Fruit fly (Drosophila melanogaster) whole organism, prepupa: Measurements from ENCODE around the gene RpS7.

Experiments used
- Blimp-1 ChIP-seq: fragments of 200-800 bp; sonication (Bioruptor generic); optimal IDR thresholded peaks from 3 replicates; lab custom pipeline; 2017; ENCODE audit warnings: missing biosample characterization, missing genetic modification characterization, mild to moderate bottlenecking, moderate library complexity, missing genetic modification reagents
- CG10631 ChIP-seq: fragments of 200-800 bp; sonication (Bioruptor generic); optimal IDR thresholded peaks from 2 replicates; lab custom pipeline; 2016; ENCODE audit warnings: missing biosample characterization, missing genetic modification characterization
- CG10669 ChIP-seq: fragments of 200-800 bp; sonication (Bioruptor generic); optimal IDR thresholded peaks from 3 replicates; lab custom pipeline; 2018; ENCODE audit warnings: missing biosample characterization, mild to moderate bottlenecking, missing genetic modification characterization, moderate library complexity
- CG11294 ChIP-seq: fragments of 200-800 bp; sonication (Bioruptor generic); IDR thresholded peaks from 2 replicates; pipeline ENCODE4 v1.3.6; 2022; ENCODE audit warnings: missing biosample characterization, missing genetic modification characterization
- CG11762 ChIP-seq: fragments of 200-800 bp; sonication (Bioruptor generic); optimal IDR thresholded peaks from 3 replicates; lab custom pipeline; 2016; ENCODE audit warnings: missing biosample characterization, missing genetic modification characterization; ENCODE audit not compliant: insufficient read depth
- CG15336 ChIP-seq: fragments of 200-800 bp; sonication (Bioruptor generic); IDR thresholded peaks from 2 replicates; pipeline ENCODE4 v1.3.6; 2022; ENCODE audit warnings: missing biosample characterization, missing genetic modification characterization
- CG1621 ChIP-seq: fragments of 200-800 bp; sonication (Bioruptor generic); optimal IDR thresholded peaks from 3 replicates; lab custom pipeline; 2018; ENCODE audit warnings: missing biosample characterization, mild to moderate bottlenecking, missing genetic modification characterization
- CG3032 ChIP-seq: fragments of 200-800 bp; optimal IDR thresholded peaks from 2 replicates; lab custom pipeline; 2019; ENCODE audit warnings: missing biosample characterization, mild to moderate bottlenecking, missing genetic modification characterization, moderate library complexity
- CG32006 ChIP-seq: fragments of 200-800 bp; sonication (Bioruptor generic); optimal IDR thresholded peaks from 3 replicates; lab custom pipeline; 2017; ENCODE audit warnings: missing biosample characterization, mild to moderate bottlenecking, missing genetic modification characterization
- CG34406 ChIP-seq: fragments of 200-800 bp; sonication (Bioruptor generic); optimal IDR thresholded peaks from 3 replicates; lab custom pipeline; 2016; ENCODE audit warnings: missing biosample characterization, missing genetic modification characterization
- CG3919 ChIP-seq: fragments of 200-800 bp; sonication (Bioruptor generic); optimal IDR thresholded peaks from 3 replicates; lab custom pipeline; 2016; ENCODE audit warnings: missing biosample characterization, missing genetic modification characterization
- CG4318 ChIP-seq: fragments of 200-800 bp; sonication (Bioruptor generic); optimal IDR thresholded peaks from 3 replicates; lab custom pipeline; 2017; ENCODE audit warnings: missing biosample characterization, mild to moderate bottlenecking, missing genetic modification characterization
- CG6163 ChIP-seq: fragments of 200-800 bp; sonication (Bioruptor generic); IDR thresholded peaks from 3 replicates; pipeline ENCODE4 v1.3.6; 2022; ENCODE audit warnings: missing biosample characterization, missing genetic modification characterization
- CG6276 ChIP-seq: fragments of 200-800 bp; sonication (Bioruptor generic); optimal IDR thresholded peaks from 2 replicates; lab custom pipeline; 2017; ENCODE audit warnings: missing biosample characterization, mild to moderate bottlenecking, missing genetic modification characterization
- CG6792 ChIP-seq: fragments of 200-800 bp; sonication (Bioruptor generic); optimal IDR thresholded peaks from 3 replicates; lab custom pipeline; 2016; ENCODE audit warnings: missing biosample characterization, missing genetic modification characterization
- CG6854 ChIP-seq: fragments of 200-800 bp; sonication (Bioruptor generic); optimal IDR thresholded peaks from 2 replicates; lab custom pipeline; 2017; ENCODE audit warnings: missing biosample characterization, mild to moderate bottlenecking, missing genetic modification characterization
- CG8119 ChIP-seq: fragments of 200-800 bp; sonication (Bioruptor generic); IDR thresholded peaks from 3 replicates; pipeline ENCODE4 v1.3.6; 2022; ENCODE audit warnings: missing biosample characterization, missing genetic modification characterization
- CG8319 ChIP-seq: fragments of 200-800 bp; sonication (Bioruptor generic); optimal IDR thresholded peaks from 3 replicates; lab custom pipeline; 2016; ENCODE audit warnings: missing biosample characterization, missing genetic modification characterization
- CG9139 ChIP-seq: fragments of 200-800 bp; sonication (Bioruptor generic); optimal IDR thresholded peaks from 3 replicates; lab custom pipeline; 2017; ENCODE audit warnings: missing biosample characterization, mild to moderate bottlenecking, missing genetic modification characterization
- Eip75B ChIP-seq: fragments of 200-800 bp; sonication (Bioruptor generic); optimal IDR thresholded peaks from 3 replicates; lab custom pipeline; 2016; ENCODE audit warnings: missing biosample characterization, missing genetic modification characterization
- Eip78C ChIP-seq: fragments of 200-800 bp; sonication (Bioruptor generic); peaks from one replicate; lab custom pipeline; 2016; ENCODE audit warnings: missing biosample characterization, missing genetic modification characterization
- Ets21C ChIP-seq: fragments of 200-800 bp; sonication (Bioruptor generic); optimal IDR thresholded peaks from 3 replicates; lab custom pipeline; 2016; ENCODE audit warnings: missing biosample characterization, missing genetic modification characterization
- Ets96B ChIP-seq: fragments of 200-800 bp; optimal IDR thresholded peaks from 2 replicates; lab custom pipeline; 2019; ENCODE audit warnings: missing biosample characterization, mild to moderate bottlenecking, missing genetic modification characterization, moderate library complexity
- Gug ChIP-seq: fragments of 200-800 bp; sonication (Bioruptor generic); IDR thresholded peaks from 2 replicates; pipeline ENCODE4 v1.3.6; 2022; ENCODE audit warnings: missing biosample characterization, missing genetic modification characterization
- Hr39 ChIP-seq: fragments of 200-800 bp; sonication (Bioruptor generic); optimal IDR thresholded peaks from 2 replicates; lab custom pipeline; 2016; ENCODE audit warnings: missing biosample characterization, missing genetic modification characterization
- Hr4 ChIP-seq: fragments of 200-800 bp; sonication (Bioruptor generic); optimal IDR thresholded peaks from 3 replicates; lab custom pipeline; 2016; ENCODE audit warnings: missing biosample characterization, missing genetic modification characterization
- Lpt ChIP-seq: fragments of 200-800 bp; sonication (Bioruptor generic); optimal IDR thresholded peaks from 3 replicates; lab custom pipeline; 2016; ENCODE audit warnings: missing biosample characterization, missing genetic modification characterization
- Met ChIP-seq: fragments of 200-800 bp; sonication (Bioruptor generic); optimal IDR thresholded peaks from 3 replicates; lab custom pipeline; 2016; ENCODE audit warnings: missing biosample characterization, missing genetic modification characterization
- OdsH ChIP-seq: fragments of 200-800 bp; sonication (Bioruptor generic); optimal IDR thresholded peaks from 3 replicates; lab custom pipeline; 2016; ENCODE audit warnings: missing biosample characterization, missing genetic modification characterization
- Smox ChIP-seq: fragments of 200-800 bp; sonication (Bioruptor generic); optimal IDR thresholded peaks from 3 replicates; lab custom pipeline; 2016; ENCODE audit warnings: missing biosample characterization, missing genetic modification characterization
- Sox102F ChIP-seq: fragments of 200-800 bp; sonication (Bioruptor generic); optimal IDR thresholded peaks from 2 replicates; lab custom pipeline; 2016; ENCODE audit warnings: missing biosample characterization, mild to moderate bottlenecking, missing genetic modification characterization
- Sox14 ChIP-seq: fragments of 200-800 bp; sonication (Bioruptor generic); optimal IDR thresholded peaks from 3 replicates; lab custom pipeline; 2016; ENCODE audit warnings: missing biosample characterization, missing genetic modification characterization
- Sox15 ChIP-seq: fragments of 200-800 bp; sonication (Bioruptor generic); optimal IDR thresholded peaks from 3 replicates; lab custom pipeline; 2016; ENCODE audit warnings: missing biosample characterization, missing genetic modification characterization
- achi ChIP-seq: fragments of 200-800 bp; sonication (Bioruptor generic); optimal IDR thresholded peaks from 3 replicates; lab custom pipeline; 2016; ENCODE audit warnings: missing biosample characterization, missing genetic modification characterization
- acj6 ChIP-seq: fragments of 200-800 bp; sonication (Bioruptor generic); optimal IDR thresholded peaks from 3 replicates; lab custom pipeline; 2016; ENCODE audit warnings: missing biosample characterization, missing genetic modification characterization
- cyc ChIP-seq: fragments of 200-800 bp; sonication (Bioruptor generic); optimal IDR thresholded peaks from 3 replicates; lab custom pipeline; 2016; ENCODE audit warnings: missing biosample characterization, missing genetic modification characterization
- dac ChIP-seq: fragments of 200-800 bp; sonication (Bioruptor generic); optimal IDR thresholded peaks from 2 replicates; lab custom pipeline; 2017; ENCODE audit warnings: missing biosample characterization, mild to moderate bottlenecking, missing genetic modification characterization
- eg ChIP-seq: fragments of 200-800 bp; sonication (Bioruptor generic); IDR thresholded peaks from 3 replicates; pipeline ENCODE4 v1.3.6; 2022; ENCODE audit warnings: missing biosample characterization, missing genetic modification characterization
- esn ChIP-seq: fragments of 200-800 bp; sonication (Bioruptor generic); optimal IDR thresholded peaks from 2 replicates; lab custom pipeline; 2016; ENCODE audit warnings: missing biosample characterization, mild to moderate bottlenecking, missing genetic modification characterization, moderate library complexity
- fd85E ChIP-seq: fragments of 200-800 bp; sonication (Bioruptor generic); optimal IDR thresholded peaks from 3 replicates; lab custom pipeline; 2016; ENCODE audit warnings: missing biosample characterization, missing genetic modification characterization
- lz ChIP-seq: fragments of 200-800 bp; sonication (Bioruptor generic); optimal IDR thresholded peaks from 3 replicates; lab custom pipeline; 2016; ENCODE audit warnings: missing biosample characterization, missing genetic modification characterization
- net ChIP-seq: fragments of 200-800 bp; sonication (Bioruptor generic); optimal IDR thresholded peaks from 3 replicates; lab custom pipeline; 2016; ENCODE audit warnings: missing biosample characterization, missing genetic modification characterization
- pdm3 ChIP-seq: fragments of 200-800 bp; sonication (Bioruptor generic); optimal IDR thresholded peaks from 3 replicates; lab custom pipeline; 2016; ENCODE audit warnings: missing biosample characterization, missing genetic modification characterization
- salr ChIP-seq, 2 experiments: fragments of 200-800 bp; sonication (Bioruptor generic); optimal IDR thresholded peaks; 3 replicates each; lab custom pipeline; 2016 to 2018; ENCODE audit warnings: missing biosample characterization in 2 of 2, missing genetic modification characterization in 2 of 2, mild to moderate bottlenecking in 1 of 2
- svp ChIP-seq: fragments of 200-800 bp; sonication (Bioruptor generic); peaks from one replicate; lab custom pipeline; 2016; ENCODE audit warnings: missing biosample characterization, missing genetic modification characterization
- topi ChIP-seq: fragments of 200-800 bp; sonication (Bioruptor generic); optimal IDR thresholded peaks from 3 replicates; lab custom pipeline; 2016; ENCODE audit warnings: missing biosample characterization, missing genetic modification characterization

The RpS7 gene

DNA sequence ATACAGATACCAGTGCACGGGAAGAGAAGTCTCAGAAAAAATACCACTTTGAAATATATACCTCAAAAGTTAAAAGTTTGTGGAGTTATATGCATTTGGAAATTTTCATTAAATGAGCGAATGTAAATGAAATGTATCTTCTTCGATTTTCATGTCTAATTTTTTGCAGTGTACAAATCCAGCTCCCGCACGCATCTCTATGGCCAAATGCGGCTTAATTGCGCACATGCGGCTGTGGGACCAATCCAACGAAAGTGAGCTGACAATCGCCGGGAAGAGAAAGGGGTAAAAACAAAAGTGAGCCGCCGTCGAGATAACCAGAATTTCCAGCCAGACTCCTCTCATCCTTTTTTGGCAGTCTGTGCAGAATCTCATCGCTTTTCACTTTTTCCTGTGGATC lies 44.7 kb downstream of the RpS7 start:
- TF ChIP-seq acj6 (GFP tag; lab: Kevin White, UChicago) = peak; percentile 31
- TF ChIP-seq salr (GFP tag; optimal IDR thresholded peaks at IDR 0.05; lab: Kevin White, UChicago) = peak in 1 of 2 experiments; percentile 64
- TF ChIP-seq CG6792 (GFP tag; lab: Kevin White, UChicago) = peak; percentile 37
- peak; percentile 20 for TF ChIP-seq CG34406 (GFP tag; lab: Kevin White, UChicago)
- peak; percentile 42 for TF ChIP-seq Eip75B (GFP tag; lab: Kevin White, UChicago)
- no peak for TF ChIP-seq fd85E (GFP tag; lab: Kevin White, UChicago)
- peak; percentile 17 for TF ChIP-seq Met (GFP tag; lab: Kevin White, UChicago)
- TF ChIP-seq Smox = no peak
- TF ChIP-seq CG6276 = peak; percentile 72
- peak; percentile 66 for TF ChIP-seq svp
- peak; percentile 73 for TF ChIP-seq CG3919
- no peak for TF ChIP-seq CG8319 (GFP tag; lab: Kevin White, UChicago)
- TF ChIP-seq esn (GFP tag; lab: Kevin White, UChicago) = peak; percentile 13
- TF ChIP-seq Ets96B = peak; percentile 4
- no peak for TF ChIP-seq CG9139 (GFP tag; lab: Kevin White, UChicago)
- peak; percentile 89 for TF ChIP-seq CG15336
- TF ChIP-seq Sox15 (GFP tag; lab: Kevin White, UChicago) = no peak
- no peak for TF ChIP-seq Ets21C (GFP tag; lab: Kevin White, UChicago)
- no peak for TF ChIP-seq CG10669 (GFP tag; lab: Kevin White, UChicago)
- peak; percentile 95 for TF ChIP-seq Blimp-1 (GFP tag; lab: Kevin White, UChicago)
- TF ChIP-seq lz (GFP tag; lab: Kevin White, UChicago) = peak; percentile 29
- no peak for TF ChIP-seq CG3032
- peak; percentile 8 for TF ChIP-seq Hr39 (GFP tag; lab: Kevin White, UChicago)
- TF ChIP-seq CG11294 = peak; percentile 42; the same call in 1 of the 2 replicates
- TF ChIP-seq OdsH (GFP tag; lab: Kevin White, UChicago) = peak; percentile 58
- TF ChIP-seq topi (GFP tag; lab: Kevin White, UChicago) = peak; percentile 24
- TF ChIP-seq CG32006 (GFP tag; lab: Kevin White, UChicago) = peak; percentile 88
- peak; percentile 56 for TF ChIP-seq CG6854
- peak; percentile 26 for TF ChIP-seq Sox14 (GFP tag; lab: Kevin White, UChicago)
- TF ChIP-seq Hr4 (GFP tag; lab: Kevin White, UChicago) = peak; percentile 89
- TF ChIP-seq net (GFP tag; lab: Kevin White, UChicago) = peak; percentile 58
- TF ChIP-seq CG4318 (GFP tag; lab: Kevin White, UChicago) = peak; percentile 71
- TF ChIP-seq Sox102F = no peak
- TF ChIP-seq pdm3 = peak; percentile 57
- peak; percentile 80 for TF ChIP-seq Lpt (GFP tag; lab: Kevin White, UChicago)
- peak; percentile 86 for TF ChIP-seq Eip78C (GFP tag; lab: Kevin White, UChicago)
- TF ChIP-seq CG1621 = no peak
- peak; percentile 64 for TF ChIP-seq achi
- peak; percentile 89 for TF ChIP-seq eg (GFP tag; lab: Robert Waterston, UW)
- TF ChIP-seq dac (GFP tag; lab: Kevin White, UChicago) = peak; percentile 80
- TF ChIP-seq CG8119 = peak; percentile 88
- TF ChIP-seq cyc = no peak
- peak; percentile 64 for TF ChIP-seq Gug (GFP tag; lab: Robert Waterston, UW)
- TF ChIP-seq CG11762 (GFP tag; lab: Kevin White, UChicago) = peak; percentile 13
- TF ChIP-seq CG6163 (GFP tag; lab: Robert Waterston, UW) = peak; percentile 83
- peak; percentile 43 for TF ChIP-seq CG10631 (GFP tag; lab: Kevin White, UChicago)
